Worm (Caenorhabditis elegans) whole organism, early embryonic: ENCODE results near the gene F13H10.1.

Experiments used
- hmg-4 ChIP-seq: fragments of 200-800 bp; sonication (Bioruptor generic); optimal IDR thresholded peaks from 2 replicates; lab custom pipeline; 2018; ENCODE audit warnings: mild to moderate bottlenecking, missing genetic modification characterization, missing compliant biosample characterization
- scrt-1 ChIP-seq: fragments of 200-800 bp; sonication (Bioruptor generic); IDR thresholded peaks from 2 replicates; pipeline ENCODE4 v1.3.6; 2022; ENCODE audit warnings: missing genetic modification characterization, missing compliant biosample characterization
- tra-4 ChIP-seq: sonication (generic microtip); optimal IDR thresholded peaks from 2 replicates; lab custom pipeline; 2017; ENCODE audit warnings: missing genetic modification characterization, missing compliant biosample characterization

- TF ChIP-seq hmg-4 (GFP tag; lab: Kevin White, UChicago): no peak
- no peak for TF ChIP-seq scrt-1 (GFP tag; lab: Robert Waterston, UW)
- TF ChIP-seq tra-4: no peak
Observed at ce11 chrIV:10958230-10958588, 46.2 kb upstream of the F13H10.1 start, which contains the start of gene sri-19.
